Fruit fly (Drosophila melanogaster) whole organism: ENCODE measurements around the gene CG13050.

Experiments
- CG8478 ChIP-seq: fragments of >200 bp; optimal IDR thresholded peaks from 2 replicates; lab custom pipeline; 2018; ENCODE audit warnings: inconsistent platforms
- Dll ChIP-seq: fragments of >200 bp; optimal IDR thresholded peaks from 2 replicates; lab custom pipeline; 2017
- usp ChIP-seq: fragments of >200 bp; optimal IDR thresholded peaks from 2 replicates; lab custom pipeline; 2017; ENCODE audit warnings: missing biosample characterization, missing genetic modification characterization, mixed read lengths

- no peak for TF ChIP-seq Dll (lab: Kevin White, UChicago)
- TF ChIP-seq usp: no peak
- TF ChIP-seq CG8478 (lab: Kevin White, UChicago): no peak
These were observed at the start of gene CG13050 for dm6 chr3L:16279171-16279570.
